Fruit fly (Drosophila melanogaster): ENCODE results near the gene CG8260.

Gene CG8260

dm6 chrX:15748945-15749344 lies 7.2 kb upstream of the CG8260 start, which contains the start of gene Mvd (continued):
- TF ChIP-seq Bgb (GFP tag; IDR thresholded peaks at IDR 0.05; ENCODE audit: partially characterized antibody) (peak; percentile 51), cas (GFP tag; IDR thresholded peaks at IDR 0.05) (no peak), Pdp1 (GFP tag; optimal IDR thresholded peaks at IDR 0.05) (peak in 1 of 2 experiments; percentile 46), CG4328 (GFP tag; optimal IDR thresholded peaks at IDR 0.05) (no peak), mam (GFP tag; optimal IDR thresholded peaks at IDR 0.05) (peak; percentile 17), Chrac-16 (GFP tag; optimal IDR thresholded peaks at IDR 0.05) (no peak), CG13624 (GFP tag; optimal IDR thresholded peaks at IDR 0.05) (peak; percentile 19), gsb-n (tag; optimal IDR thresholded peaks at IDR 0.05) (no peak), maf-S (GFP tag; optimal IDR thresholded peaks at IDR 0.05) (no peak), CG7928 (GFP tag; optimal IDR thresholded peaks at IDR 0.05) (peak; percentile 38), stc (GFP tag; IDR thresholded peaks at IDR 0.05) (no peak), CG17186 (GFP tag; optimal IDR thresholded peaks at IDR 0.05) (peak; percentile 26), CG12659 (GFP tag; optimal IDR thresholded peaks at IDR 0.05) (peak; percentile 65), tup (GFP tag; optimal IDR thresholded peaks at IDR 0.05) (no peak), Mrtf (GFP tag; IDR thresholded peaks at IDR 0.05) (no peak), CG11398 (GFP tag; optimal IDR thresholded peaks at IDR 0.05) (no peak), sc (optimal IDR thresholded peaks at IDR 0.05) (no peak), sc (GFP tag; optimal IDR thresholded peaks at IDR 0.05) (no peak), Nf-YA (GFP tag; IDR thresholded peaks at IDR 0.05) (no peak), row (GFP tag; IDR thresholded peaks at IDR 0.05) (no peak; the same call in 1 of the 3 replicates), CG8359 (GFP tag; optimal IDR thresholded peaks at IDR 0.05; ENCODE audit: borderline replicate concordance) (no peak), run (tag; optimal IDR thresholded peaks at IDR 0.05) (no peak)

dm6 chrX:15758692-15759240 lies 2.6 kb downstream of the CG8260 start:
- TF ChIP-seq Med (GFP tag), result peak; percentile 58
- TF ChIP-seq Pdp1 (GFP tag; optimal IDR thresholded peaks at IDR 0.05), result peak in 1 of 2 experiments; percentile 54
- no peak for TF ChIP-seq h (optimal IDR thresholded peaks at IDR 0.05)
- TF ChIP-seq CG15479 (GFP tag; optimal IDR thresholded peaks at IDR 0.05), result peak; percentile 17
- no peak for TF ChIP-seq Bdp1 (GFP tag; optimal IDR thresholded peaks at IDR 0.05)
- TF ChIP-seq CG31224 (GFP tag; IDR thresholded peaks at IDR 0.05), result no peak
- no peak for TF ChIP-seq zf30C (GFP tag; optimal IDR thresholded peaks at IDR 0.05)
- TF ChIP-seq CG17568 (GFP tag; optimal IDR thresholded peaks at IDR 0.05), result no peak
- peak; percentile 19 for TF ChIP-seq sug (tag; optimal IDR thresholded peaks at IDR 0.05)
- TF ChIP-seq Dip2 (GFP tag; IDR thresholded peaks at IDR 0.05), result no peak
- TF ChIP-seq H2.0 (GFP tag; IDR thresholded peaks at IDR 0.05), result no peak
- TF ChIP-seq Abd-B (GFP tag; optimal IDR thresholded peaks at IDR 0.05), result no peak
- peak; percentile 9 for TF ChIP-seq cg (GFP tag; optimal IDR thresholded peaks at IDR 0.05)
- peak; percentile 60 for TF ChIP-seq grau (tag; optimal IDR thresholded peaks at IDR 0.05)
- no peak for TF ChIP-seq sens (GFP tag)
- TF ChIP-seq CG34376 (GFP tag; optimal IDR thresholded peaks at IDR 0.05), result peak; percentile 30
- no peak for TF ChIP-seq prd (optimal IDR thresholded peaks at IDR 0.05)
- TF ChIP-seq prd (GFP tag; IDR thresholded peaks at IDR 0.05), result no peak
- TF ChIP-seq Dbx (GFP tag; IDR thresholded peaks at IDR 0.05), result no peak
- no peak for TF ChIP-seq CG9215 (GFP tag; IDR thresholded peaks at IDR 0.05)
- peak; percentile 70 for TF ChIP-seq exex (tag; optimal IDR thresholded peaks at IDR 0.05)
- peak; percentile 0 for TF ChIP-seq B-H2 (GFP tag; optimal IDR thresholded peaks at IDR 0.05)
- no peak for TF ChIP-seq pho (GFP tag; optimal IDR thresholded peaks at IDR 0.05)
